Fruit fly (Drosophila melanogaster): Measurements from ENCODE around the gene sif.

The sif gene

DNA sequence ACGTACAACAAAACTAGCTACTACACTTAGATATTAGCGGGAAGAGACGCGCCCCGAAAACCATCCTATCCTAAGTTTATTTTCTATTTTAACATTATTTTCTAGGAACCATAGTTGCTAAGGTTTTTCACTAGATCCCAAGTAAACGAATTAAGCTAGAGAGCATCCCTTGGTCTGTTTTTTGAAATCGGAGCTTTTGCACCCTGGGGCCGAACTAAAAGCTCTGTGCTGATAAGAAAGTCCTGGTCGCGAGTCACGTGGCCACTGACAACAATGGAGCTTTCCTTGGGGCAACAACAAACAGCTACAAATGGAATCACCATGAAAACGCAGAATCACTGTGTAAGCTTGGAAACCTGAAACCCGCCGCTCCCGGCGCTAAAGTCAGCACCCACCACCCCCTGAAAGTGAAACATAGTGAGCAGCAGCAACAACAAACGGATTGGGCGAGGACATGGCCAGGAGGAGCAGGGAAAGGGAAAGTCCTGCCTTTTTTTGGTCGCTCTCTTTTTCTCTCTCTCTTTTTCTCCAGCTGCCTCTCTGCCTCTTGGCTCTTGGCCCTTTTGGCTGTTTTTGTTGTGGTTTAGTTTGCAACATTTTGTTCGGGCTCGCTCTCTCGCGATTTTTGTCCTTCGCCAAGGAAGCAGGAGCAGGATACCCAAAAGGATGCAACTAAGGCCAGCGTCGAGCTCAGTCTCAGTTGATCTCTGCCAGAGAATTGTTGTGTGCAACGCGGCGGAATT is at the start of gene sif:
Gene sif (plus strand): TSS at position 693 of the 743 bp plus-strand sequence.
- TF ChIP-seq CG17801 (GFP tag; optimal IDR thresholded peaks at IDR 0.05; ENCODE audit: partially characterized antibody) = no peak

DNA sequence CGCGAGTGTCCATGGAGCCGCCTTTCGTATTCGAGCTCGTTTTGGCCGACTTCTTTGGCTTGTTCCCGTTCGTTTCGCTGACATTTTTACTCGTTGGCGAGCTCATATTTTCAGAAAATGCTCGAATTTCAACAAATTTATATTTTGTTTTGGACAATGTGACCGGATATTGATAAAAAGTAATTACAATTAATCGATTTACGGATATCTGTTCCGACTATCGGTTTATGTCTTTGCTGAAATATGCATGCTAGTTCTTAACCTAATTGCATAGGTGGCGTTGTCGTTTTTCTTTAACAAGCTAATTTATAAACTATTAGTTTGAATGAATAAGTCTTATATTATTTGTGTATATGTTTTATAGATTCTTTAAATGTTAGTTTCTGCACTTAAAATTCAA is 49.6 kb upstream of the sif start, which contains the start of gene Eaf6:
Gene Eaf6 (minus strand): TSS at position 173 of the 400 bp plus-strand sequence.
- TF ChIP-seq CG17801 (GFP tag; optimal IDR thresholded peaks at IDR 0.05; ENCODE audit: partially characterized antibody) = no peak

- TF ChIP-seq CG17801 (GFP tag; optimal IDR thresholded peaks at IDR 0.05; ENCODE audit: partially characterized antibody) = no peak
Observed at dm6 chr3L:5608786-5609370, 48.8 kb upstream of the sif start.

DNA sequence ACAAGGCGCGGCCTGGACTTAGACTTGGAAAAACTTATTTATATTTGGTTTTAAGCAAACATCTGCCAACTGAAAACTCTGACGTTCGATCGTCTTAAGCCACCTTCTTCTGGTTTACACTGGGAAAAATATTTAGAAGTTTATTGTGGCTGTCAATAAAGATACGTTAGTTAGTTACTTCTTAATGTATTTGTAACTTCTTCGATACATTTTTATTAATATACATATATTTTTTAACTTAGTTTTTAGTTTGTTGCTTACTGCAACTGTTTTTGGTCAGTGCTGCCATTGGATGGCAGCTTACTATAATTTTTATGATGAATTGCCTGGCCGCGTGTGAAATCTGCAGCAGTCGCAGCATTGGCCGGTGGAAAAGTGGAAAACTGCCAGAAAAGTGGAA is 48.2 kb upstream of the sif start:
- TF ChIP-seq CG17801 (GFP tag; optimal IDR thresholded peaks at IDR 0.05; ENCODE audit: partially characterized antibody) = no peak

DNA sequence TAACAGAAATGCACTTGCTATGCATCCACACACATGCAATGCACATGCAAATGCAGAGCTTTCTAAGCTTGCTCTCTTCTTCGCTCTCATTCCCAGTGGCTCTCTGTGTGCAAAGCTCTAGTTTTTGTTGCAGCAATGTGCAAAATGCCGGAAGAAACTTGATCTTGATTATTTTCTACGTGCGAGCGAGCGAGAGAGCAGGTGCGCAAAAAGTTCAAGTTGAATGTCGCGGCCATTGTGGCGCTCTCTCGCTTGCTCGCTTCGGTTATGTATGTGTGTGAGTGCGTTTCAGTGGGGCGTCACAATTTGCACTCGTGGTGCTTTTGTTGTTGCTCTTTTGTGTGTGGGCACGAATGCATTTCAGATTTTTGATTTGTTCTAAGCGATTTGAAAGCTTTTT is 47.1 kb upstream of the sif start:
- peak; percentile 7 for TF ChIP-seq CG17801 (GFP tag; optimal IDR thresholded peaks at IDR 0.05; ENCODE audit: partially characterized antibody)

DNA sequence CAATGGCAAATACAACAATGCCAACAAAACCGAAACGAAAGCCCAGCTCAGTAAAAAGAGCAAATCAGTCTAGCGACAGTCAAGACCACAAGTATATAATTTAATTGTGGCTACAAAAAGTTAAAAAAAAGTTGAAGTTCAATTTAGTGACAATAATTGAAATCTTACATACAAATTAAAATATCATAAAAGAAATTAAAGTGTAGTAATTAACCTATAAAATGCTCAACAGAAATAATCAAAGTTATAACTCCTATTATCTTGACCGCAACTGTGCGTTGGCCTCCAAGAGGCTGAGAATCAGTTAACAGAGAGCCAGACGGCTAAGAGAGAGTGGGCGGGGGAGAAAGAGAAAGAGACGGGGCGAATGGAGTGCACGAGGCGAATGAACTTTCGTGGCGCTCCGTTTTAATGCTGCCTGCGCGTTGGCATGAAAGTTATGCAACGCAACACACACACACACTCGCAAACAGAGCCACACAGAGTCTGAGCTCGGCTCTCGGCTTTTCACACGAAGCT is 45.9 kb upstream of the sif start:
- no peak for TF ChIP-seq CG17801 (GFP tag; optimal IDR thresholded peaks at IDR 0.05; ENCODE audit: partially characterized antibody)

dm6 chr3L:5615744-5616143 is 42.0 kb upstream of the sif start:
- no peak for TF ChIP-seq CG17801 (GFP tag; optimal IDR thresholded peaks at IDR 0.05; ENCODE audit: partially characterized antibody)

- no peak for TF ChIP-seq CG17801 (GFP tag; optimal IDR thresholded peaks at IDR 0.05; ENCODE audit: partially characterized antibody)
Observed at dm6 chr3L:5616472-5616871, 41.2 kb upstream of the sif start.

dm6 chr3L:5617395-5617794 is 40.3 kb upstream of the sif start:
- TF ChIP-seq CG17801 (GFP tag; optimal IDR thresholded peaks at IDR 0.05; ENCODE audit: partially characterized antibody) = no peak

dm6 chr3L:5618697-5619096 is 39.0 kb upstream of the sif start:
- TF ChIP-seq CG17801 (GFP tag; optimal IDR thresholded peaks at IDR 0.05; ENCODE audit: partially characterized antibody) = no peak

- TF ChIP-seq CG17801 (GFP tag; optimal IDR thresholded peaks at IDR 0.05; ENCODE audit: partially characterized antibody) = no peak
Observed at dm6 chr3L:5621506-5621905, 36.2 kb upstream of the sif start.

dm6 chr3L:5621908-5622307 is 35.8 kb upstream of the sif start:
- no peak for TF ChIP-seq CG17801 (GFP tag; optimal IDR thresholded peaks at IDR 0.05; ENCODE audit: partially characterized antibody)

dm6 chr3L:5623296-5623695 is 34.4 kb upstream of the sif start:
- no peak for TF ChIP-seq CG17801 (GFP tag; optimal IDR thresholded peaks at IDR 0.05; ENCODE audit: partially characterized antibody)

DNA sequence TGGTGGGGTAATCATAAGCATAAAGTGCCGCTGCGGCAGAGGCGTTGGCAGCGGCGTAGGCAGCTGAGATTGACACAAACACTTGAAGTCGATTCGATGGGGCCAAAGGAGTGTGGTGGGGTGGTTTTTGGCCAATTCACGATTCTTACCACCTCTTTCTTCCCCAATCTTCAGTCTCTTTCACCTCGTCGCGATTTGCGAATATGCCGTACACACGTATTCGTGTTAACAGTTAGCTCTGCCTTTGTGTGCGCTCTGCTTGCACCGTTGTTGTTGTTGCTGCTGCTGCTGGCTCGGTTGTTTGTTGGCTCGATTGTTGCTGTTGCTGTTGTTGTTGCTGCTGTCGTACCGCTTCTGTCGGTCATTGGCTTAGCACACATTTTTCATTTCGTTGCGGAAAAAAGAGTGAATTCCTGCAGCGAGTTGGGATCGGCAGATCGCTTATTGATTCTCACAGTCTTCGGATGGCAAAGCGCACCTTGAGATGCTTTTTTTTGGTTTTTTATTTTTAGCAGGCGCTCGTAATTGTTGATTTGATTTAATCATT is 32.5 kb upstream of the sif start:
- no peak for TF ChIP-seq CG17801 (GFP tag; optimal IDR thresholded peaks at IDR 0.05; ENCODE audit: partially characterized antibody)

DNA sequence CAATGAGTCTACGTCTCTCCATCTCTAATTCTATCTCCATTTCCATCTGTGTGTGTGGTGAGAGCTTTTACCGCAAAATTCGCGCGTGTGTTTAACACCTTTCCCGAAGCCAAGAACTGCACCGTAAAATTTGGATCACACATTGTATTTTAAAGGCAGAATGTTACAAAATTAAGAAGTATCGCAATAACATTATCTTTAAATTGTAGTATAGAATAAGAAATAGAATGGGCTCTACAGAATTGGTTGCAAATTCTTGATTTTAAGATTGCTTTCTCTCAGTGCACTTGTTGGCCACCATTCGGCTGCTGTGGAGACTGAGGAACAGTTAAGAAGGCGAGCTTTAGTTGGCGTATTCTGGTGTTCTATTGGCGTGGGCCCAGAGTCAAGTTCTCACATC is 31.2 kb upstream of the sif start:
- no peak for TF ChIP-seq CG17801 (GFP tag; optimal IDR thresholded peaks at IDR 0.05; ENCODE audit: partially characterized antibody)

DNA sequence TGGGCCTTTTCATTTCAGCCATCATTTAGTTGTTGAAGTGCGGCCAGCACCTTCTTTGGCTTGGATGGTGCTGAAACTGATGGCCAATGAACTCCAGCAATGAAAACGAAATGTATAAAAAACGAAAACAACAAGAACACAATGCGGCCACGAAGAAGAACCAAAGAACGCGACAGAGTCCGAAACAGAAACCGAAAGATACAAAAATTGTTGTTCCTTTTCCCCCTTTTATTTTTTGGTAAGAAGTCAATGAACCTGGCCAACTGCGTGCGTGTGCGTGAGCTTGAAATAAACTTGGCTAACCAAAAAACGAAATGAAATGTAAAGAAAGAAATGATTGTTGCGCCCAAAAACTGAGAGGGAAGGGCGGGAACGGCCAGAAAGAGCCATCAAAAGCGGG is 29.9 kb upstream of the sif start:
- TF ChIP-seq CG17801 (GFP tag; optimal IDR thresholded peaks at IDR 0.05; ENCODE audit: partially characterized antibody) = no peak
